Worm (Caenorhabditis elegans) whole organism, L3 larva: ENCODE results near the gene cpt-1.

Source experiments
- R02D3.7 ChIP-seq: fragments of 150-350 bp; optimal IDR thresholded peaks from 2 replicates; lab custom pipeline; 2014; ENCODE audit warnings: missing biosample characterization, missing genetic modification characterization
- aly-2 ChIP-seq: fragments of 150-350 bp; optimal IDR thresholded peaks from 2 replicates; lab custom pipeline; 2014; ENCODE audit warnings: missing biosample characterization, missing genetic modification characterization
- ama-1 ChIP-seq: fragments of 150-350 bp; optimal IDR thresholded peaks from 2 replicates; lab custom pipeline; 2018
- ceh-16 ChIP-seq: sonication (generic microtip); optimal IDR thresholded peaks from 2 replicates; lab custom pipeline; 2017; ENCODE audit warnings: missing biosample characterization, missing genetic modification characterization
- ceh-28 ChIP-seq: fragments of 150-350 bp; optimal IDR thresholded peaks from 2 replicates; lab custom pipeline; 2014; ENCODE audit warnings: missing biosample characterization, missing genetic modification reagents, missing genetic modification characterization
- ceh-82 ChIP-seq: fragments of 150-350 bp; optimal IDR thresholded peaks from 2 replicates; lab custom pipeline; 2014; ENCODE audit warnings: missing biosample characterization, missing genetic modification characterization
- daf-12 ChIP-seq: fragments of 150-350 bp; optimal IDR thresholded peaks from 2 replicates; lab custom pipeline; 2014; ENCODE audit warnings: missing biosample characterization, missing genetic modification reagents, missing genetic modification characterization
- egl-27 ChIP-seq: sonication (generic microtip); optimal IDR thresholded peaks from 4 replicates; lab custom pipeline; 2017; ENCODE audit warnings: missing biosample characterization, missing genetic modification reagents, missing genetic modification characterization
- egl-5 ChIP-seq: fragments of 150-350 bp; optimal IDR thresholded peaks from 2 replicates; lab custom pipeline; 2017; ENCODE audit warnings: missing biosample characterization, missing genetic modification reagents, missing genetic modification characterization, inconsistent platforms
- elt-1 ChIP-seq: fragments of 150-350 bp; optimal IDR thresholded peaks from 2 replicates; lab custom pipeline; 2014; ENCODE audit warnings: missing biosample characterization, missing genetic modification characterization
- elt-2 ChIP-seq: sonication (generic microtip); optimal IDR thresholded peaks from 2 replicates; lab custom pipeline; 2016; ENCODE audit warnings: missing genetic modification reagents, mild to moderate bottlenecking, missing genetic modification characterization, missing compliant biosample characterization
- elt-3 ChIP-seq, 3 experiments: fragments of 150-350 bp in 1 of 3; sonication (generic microtip) in 2 of 3; optimal IDR thresholded peaks; 2 replicates in 2 of 3; 4 replicates in 1 of 3; lab custom pipeline; 2014 to 2017; ENCODE audit warnings: missing biosample characterization in 3 of 3, missing genetic modification characterization in 3 of 3
- fkh-10 ChIP-seq: sonication (generic microtip); optimal IDR thresholded peaks from 2 replicates; lab custom pipeline; 2017; ENCODE audit warnings: missing biosample characterization, missing genetic modification reagents, missing genetic modification characterization
- fkh-2 ChIP-seq: fragments of 150-350 bp; optimal IDR thresholded peaks from 2 replicates; lab custom pipeline; 2014; ENCODE audit warnings: missing biosample characterization, missing genetic modification reagents, missing genetic modification characterization
- fos-1 ChIP-seq: fragments of 150-350 bp; optimal IDR thresholded peaks from 2 replicates; lab custom pipeline; 2014; ENCODE audit warnings: missing biosample characterization, missing genetic modification characterization
- hmg-11 ChIP-seq: sonication (generic microtip); optimal IDR thresholded peaks from 2 replicates; lab custom pipeline; 2016; ENCODE audit warnings: missing genetic modification characterization, missing compliant biosample characterization
- lin-15B ChIP-seq: fragments of 150-350 bp; optimal IDR thresholded peaks from 2 replicates; lab custom pipeline; 2014; ENCODE audit warnings: missing biosample characterization, missing genetic modification characterization
- lin-39 ChIP-seq: fragments of 150-350 bp; optimal IDR thresholded peaks from 2 replicates; lab custom pipeline; 2018; ENCODE audit warnings: missing biosample characterization, missing genetic modification reagents, missing genetic modification characterization
- mdl-1 ChIP-seq: fragments of 150-350 bp; optimal IDR thresholded peaks from 2 replicates; lab custom pipeline; 2014; ENCODE audit warnings: missing biosample characterization, missing genetic modification characterization
- mml-1 ChIP-seq: fragments of 150-350 bp; sonication (generic microtip); optimal IDR thresholded peaks from 3 replicates; lab custom pipeline; 2014; ENCODE audit warnings: missing biosample characterization, missing genetic modification characterization
- nfya-1 ChIP-seq: sonication (generic microtip); optimal IDR thresholded peaks from 2 replicates; lab custom pipeline; 2017; ENCODE audit warnings: missing genetic modification characterization, mild to moderate bottlenecking, missing compliant biosample characterization, antibody characterized with exemption, moderate library complexity; ENCODE audit not compliant: insufficient read depth
- nhr-11 ChIP-seq: fragments of 150-350 bp; optimal IDR thresholded peaks from 2 replicates; lab custom pipeline; 2014; ENCODE audit warnings: missing biosample characterization, missing genetic modification characterization
- nhr-23 ChIP-seq: fragments of 150-350 bp; optimal IDR thresholded peaks from 2 replicates; lab custom pipeline; 2014; ENCODE audit warnings: missing biosample characterization, missing genetic modification reagents, missing genetic modification characterization
- nhr-237 ChIP-seq: fragments of 150-350 bp; optimal IDR thresholded peaks from 2 replicates; lab custom pipeline; 2014; ENCODE audit warnings: missing biosample characterization, missing genetic modification characterization
- nhr-67 ChIP-seq: fragments of 150-350 bp; optimal IDR thresholded peaks from 2 replicates; lab custom pipeline; 2014; ENCODE audit warnings: missing biosample characterization, missing genetic modification characterization
- pha-4 ChIP-seq: fragments of 150-350 bp; optimal IDR thresholded peaks from 2 replicates; lab custom pipeline; 2014; ENCODE audit warnings: missing biosample characterization, missing genetic modification reagents, missing genetic modification characterization
- pqm-1 ChIP-seq: fragments of 150-350 bp; optimal IDR thresholded peaks from 2 replicates; lab custom pipeline; 2017; ENCODE audit warnings: missing biosample characterization, missing genetic modification characterization, inconsistent platforms
- sea-2 ChIP-seq: fragments of 150-350 bp; sonication (generic microtip); optimal IDR thresholded peaks from 4 replicates; lab custom pipeline; 2014; ENCODE audit warnings: missing biosample characterization, missing genetic modification reagents, missing genetic modification characterization
- tbx-2 ChIP-seq: sonication (generic microtip); optimal IDR thresholded peaks from 2 replicates; lab custom pipeline; 2016; ENCODE audit warnings: mild to moderate bottlenecking, missing genetic modification characterization, missing compliant biosample characterization
- unc-39 ChIP-seq: sonication (generic microtip); optimal IDR thresholded peaks from 4 replicates; lab custom pipeline; 2017; ENCODE audit warnings: missing biosample characterization, missing genetic modification characterization
- zag-1 ChIP-seq: fragments of 150-350 bp; optimal IDR thresholded peaks from 2 replicates; lab custom pipeline; 2014; ENCODE audit warnings: missing biosample characterization, missing genetic modification characterization
- ztf-11 ChIP-seq: fragments of 150-350 bp; optimal IDR thresholded peaks from 2 replicates; lab custom pipeline; 2014; ENCODE audit warnings: missing biosample characterization, missing genetic modification characterization
- ztf-4 ChIP-seq: fragments of 150-350 bp; optimal IDR thresholded peaks from 2 replicates; lab custom pipeline; 2014; ENCODE audit warnings: missing biosample characterization, missing genetic modification characterization

cpt-1 gene

DNA sequence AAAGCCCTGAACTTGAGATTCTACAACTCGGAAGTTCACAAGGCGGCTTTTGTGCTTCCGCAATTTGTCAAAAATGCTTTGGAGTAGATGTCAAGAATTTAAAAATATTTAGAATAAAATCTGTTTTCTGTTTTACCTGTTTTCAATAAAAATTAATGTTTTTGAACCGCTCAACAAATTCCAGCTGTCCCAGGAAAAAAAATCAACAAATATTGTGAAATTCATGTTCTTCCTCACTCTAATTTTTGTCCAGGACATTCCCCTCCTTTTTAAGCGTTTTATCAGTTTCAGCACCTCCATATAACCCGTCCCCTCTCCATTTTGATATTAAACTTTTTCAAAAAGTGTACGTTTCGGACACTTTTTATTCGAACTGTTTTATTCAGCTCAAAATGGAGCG lies 14.5 kb upstream of the cpt-1 start, which contains the start of gene Y46G5A.20:
Gene Y46G5A.20 (plus strand): TSS at position 301 of the 400 bp plus-strand sequence.
- TF ChIP-seq nhr-67 (tag; lab: Kevin White, UChicago) = no peak
- TF ChIP-seq ama-1 (lab: Kevin White, UChicago) = no peak
- no peak for TF ChIP-seq zag-1 (tag; lab: Kevin White, UChicago)
- TF ChIP-seq unc-39 (tag; lab: Kevin White, UChicago) = no peak
- TF ChIP-seq aly-2 (tag; lab: Kevin White, UChicago) = no peak
- TF ChIP-seq daf-12 (tag; lab: Kevin White, UChicago) = no peak
- TF ChIP-seq ztf-4 (tag; lab: Kevin White, UChicago) = no peak
- no peak for TF ChIP-seq lin-39 (tag; lab: Kevin White, UChicago)
- no peak for TF ChIP-seq nhr-237 (tag; lab: Kevin White, UChicago)
- no peak for TF ChIP-seq fkh-2 (tag; lab: Kevin White, UChicago)
- TF ChIP-seq lin-15B (tag; lab: Kevin White, UChicago) = no peak
- TF ChIP-seq R02D3.7 = no peak
- TF ChIP-seq pha-4 = peak; percentile 14
- no peak for TF ChIP-seq egl-5 (tag; lab: Kevin White, UChicago)
- TF ChIP-seq mdl-1 (tag; lab: Kevin White, UChicago) = no peak
- no peak for TF ChIP-seq fos-1 (tag; lab: Kevin White, UChicago)
- no peak for TF ChIP-seq nhr-11 (tag; lab: Kevin White, UChicago)
- TF ChIP-seq elt-1 (tag; lab: Kevin White, UChicago) = no peak
- TF ChIP-seq elt-3 (tag; optimal IDR thresholded peaks at IDR 0.05; lab: Kevin White, UChicago) = no peak
- no peak for TF ChIP-seq tbx-2
- no peak for TF ChIP-seq hmg-11
- TF ChIP-seq elt-2 (tag; lab: Kevin White, UChicago) = peak; percentile 9
- peak; percentile 5 for TF ChIP-seq pqm-1

DNA sequence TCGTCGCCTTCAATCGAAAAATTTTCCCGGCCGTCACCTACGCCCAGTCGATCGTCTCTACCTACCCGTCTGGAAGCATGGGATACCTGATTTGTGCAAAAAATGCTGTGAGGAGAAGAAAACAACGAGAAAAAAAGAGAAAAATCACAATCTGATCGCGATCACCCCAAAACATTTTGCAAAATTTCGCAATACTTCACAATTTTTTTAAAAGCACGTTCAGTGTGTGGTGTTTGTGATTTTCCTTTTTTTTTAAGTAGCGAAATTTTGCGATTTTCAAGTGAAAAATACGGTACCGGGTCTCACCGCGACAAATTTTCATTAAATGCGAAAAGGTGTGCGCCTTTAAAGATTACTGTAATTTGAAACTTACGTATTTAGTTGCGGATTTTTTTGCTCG lies 13.5 kb upstream of the cpt-1 start:
- TF ChIP-seq egl-27 = no peak

DNA sequence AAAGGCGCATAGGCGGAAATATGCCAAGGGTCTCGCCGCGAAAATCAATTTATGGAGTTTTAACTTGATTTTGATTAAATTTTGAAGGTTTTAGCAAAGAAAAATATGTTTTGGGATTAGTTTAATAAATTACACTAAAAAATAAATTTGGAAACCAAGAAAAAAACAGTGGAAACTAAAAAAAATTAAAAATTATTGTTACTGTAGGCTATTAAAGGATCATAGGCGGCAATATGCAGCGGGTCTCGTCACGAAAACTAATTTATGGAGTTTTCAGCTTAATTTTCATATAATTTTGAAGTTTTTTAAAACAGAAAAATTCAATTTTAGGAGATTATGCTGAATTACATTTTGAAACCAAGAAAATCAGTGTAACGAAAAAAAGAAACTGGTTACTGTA lies 12.5 kb upstream of the cpt-1 start:
- no peak for TF ChIP-seq elt-2 (tag; lab: Kevin White, UChicago)
- TF ChIP-seq, all 47 proteins: peak for 0

DNA sequence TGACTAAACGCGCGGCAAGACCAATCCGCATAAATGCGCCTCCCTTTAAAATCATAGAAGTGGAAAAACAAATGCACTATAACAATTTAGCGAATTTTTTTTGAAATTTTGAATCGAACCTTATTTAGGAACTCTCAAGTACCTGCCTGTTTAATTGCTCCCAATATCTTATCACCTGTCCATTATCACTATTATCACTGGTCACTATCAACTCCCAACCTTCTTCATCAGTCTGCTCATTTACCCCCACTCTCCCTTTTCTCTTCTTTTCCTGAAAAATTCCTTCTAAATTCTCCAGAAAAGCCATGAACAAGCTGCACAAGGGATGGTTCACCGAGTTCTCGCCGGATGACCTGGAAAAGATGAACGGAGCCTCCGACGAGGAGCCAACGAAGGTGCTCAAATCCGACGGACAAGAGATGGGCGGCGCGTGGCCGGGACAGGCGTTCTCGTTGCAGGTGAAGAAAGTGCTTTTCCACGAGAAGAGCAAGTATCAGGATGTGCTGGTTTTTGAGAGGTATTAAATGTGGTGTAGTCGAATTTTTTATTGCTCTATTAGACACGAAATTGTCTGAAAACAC lies 10.4 kb upstream of the cpt-1 start, which contains the start of gene spds-1:
Gene spds-1 (plus strand): TSS at position 298 of the 581 bp plus-strand sequence.
- peak; percentile 28 for TF ChIP-seq pqm-1
- no peak for TF ChIP-seq fkh-10
- TF ChIP-seq ceh-82 (tag; lab: Kevin White, UChicago) = no peak
- TF ChIP-seq elt-2 (tag; lab: Kevin White, UChicago) = peak; percentile 59
- no peak for TF ChIP-seq nfya-1 (tag; lab: Kevin White, UChicago)
- TF ChIP-seq unc-39 (tag; lab: Kevin White, UChicago) = no peak
- no peak for TF ChIP-seq pha-4

DNA sequence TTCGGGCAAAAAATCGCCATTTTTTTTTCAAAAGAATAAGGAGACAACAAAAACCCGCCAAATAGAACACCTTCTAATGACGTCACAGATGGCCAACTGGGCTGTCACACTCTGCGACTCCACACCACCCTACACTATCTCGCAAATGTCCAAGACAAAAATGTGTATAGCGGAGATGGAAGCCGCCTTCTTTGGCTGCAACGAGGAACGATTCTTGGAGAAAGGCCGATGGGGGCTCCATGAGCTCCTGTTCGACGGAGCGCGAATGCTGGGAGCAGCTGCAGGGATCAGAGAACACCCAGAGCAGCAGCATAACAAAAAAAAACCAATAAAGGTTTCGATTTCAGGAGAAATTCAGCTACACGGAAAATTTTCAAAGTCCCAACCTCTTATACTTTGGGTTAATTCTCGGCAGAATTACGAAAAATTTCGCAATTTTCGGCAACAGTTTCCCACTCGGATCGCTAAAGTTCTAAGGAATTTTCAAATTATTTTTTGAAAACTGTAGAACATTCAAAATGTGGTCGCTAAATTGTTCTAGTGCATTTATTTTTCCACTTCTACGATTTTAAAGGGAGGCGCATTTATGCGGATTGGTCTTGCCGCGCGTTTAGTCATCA lies 9.6 kb upstream of the cpt-1 start:
- TF ChIP-seq lin-15B (tag; lab: Kevin White, UChicago) (peak; percentile 79), nfya-1 (tag; lab: Kevin White, UChicago) (peak; percentile 72), egl-5 (tag; lab: Kevin White, UChicago) (peak; percentile 1), ama-1 (lab: Kevin White, UChicago) (peak; percentile 29), pha-4 (peak; percentile 21), zag-1 (tag; lab: Kevin White, UChicago) (no peak), lin-39 (tag; lab: Kevin White, UChicago) (peak; percentile 58), hmg-11 (peak; percentile 79), ztf-4 (tag; lab: Kevin White, UChicago) (no peak)

DNA sequence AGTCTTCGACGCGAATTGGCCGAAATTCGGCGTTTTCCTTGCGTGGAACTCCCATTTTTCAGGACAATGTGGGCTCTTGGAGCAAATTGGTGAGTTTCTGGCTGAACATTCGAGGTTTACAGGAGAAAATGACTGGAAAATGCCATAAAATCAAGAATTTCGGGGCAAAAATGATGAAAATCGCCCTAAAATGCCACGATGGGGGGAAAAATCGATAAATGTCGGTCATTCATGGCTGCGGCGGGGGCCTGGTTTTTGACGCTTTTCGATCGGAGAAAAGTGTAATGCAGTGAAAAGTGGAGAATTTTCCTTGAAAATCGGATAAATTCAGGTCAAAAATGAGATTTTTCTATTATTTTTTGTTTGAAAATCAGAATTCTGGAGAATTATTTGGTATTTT lies 8.9 kb upstream of the cpt-1 start, which contains the start of the genes Y46G5A.18 and Y46G5A.47:
Gene Y46G5A.18 (minus strand): TSS at position 101 of the 400 bp plus-strand sequence.
Gene Y46G5A.47 (minus strand): TSS at position 146 of the 400 bp plus-strand sequence.
- TF ChIP-seq daf-12 (tag; lab: Kevin White, UChicago) = no peak
- no peak for TF ChIP-seq nhr-237 (tag; lab: Kevin White, UChicago)
- no peak for TF ChIP-seq ceh-82 (tag; lab: Kevin White, UChicago)
- no peak for TF ChIP-seq lin-39 (tag; lab: Kevin White, UChicago)
- TF ChIP-seq lin-15B (tag; lab: Kevin White, UChicago) = no peak
- no peak for TF ChIP-seq pqm-1
- no peak for TF ChIP-seq ceh-16 (tag; lab: Kevin White, UChicago)
- TF ChIP-seq nhr-11 (tag; lab: Kevin White, UChicago) = no peak
- TF ChIP-seq elt-1 (tag; lab: Kevin White, UChicago) = no peak
- no peak for TF ChIP-seq ceh-28 (tag; lab: Kevin White, UChicago)
- no peak for TF ChIP-seq ztf-11 (tag; lab: Kevin White, UChicago)
- TF ChIP-seq mml-1 (tag; lab: Kevin White, UChicago) = no peak
- TF ChIP-seq ama-1 (lab: Kevin White, UChicago) = no peak
- TF ChIP-seq nhr-23 (tag; lab: Kevin White, UChicago) = no peak
- no peak for TF ChIP-seq sea-2 (GFP tag; lab: Kevin White, UChicago)
- no peak for TF ChIP-seq nfya-1 (tag; lab: Kevin White, UChicago)
- TF ChIP-seq elt-2 (tag; lab: Kevin White, UChicago) = no peak
